Fruit fly (Drosophila melanogaster) whole organism, prepupa: Measurements from ENCODE around the gene CG10513.

ENCODE experiments used
- CG16779 ChIP-seq: fragments of 200-800 bp; sonication (Bioruptor generic); optimal IDR thresholded peaks from 3 replicates; lab custom pipeline; 2017; ENCODE audit warnings: missing biosample characterization, mild to moderate bottlenecking, missing genetic modification characterization
- CG6854 ChIP-seq: fragments of 200-800 bp; sonication (Bioruptor generic); optimal IDR thresholded peaks from 2 replicates; lab custom pipeline; 2017; ENCODE audit warnings: missing biosample characterization, mild to moderate bottlenecking, missing genetic modification characterization
- CG7368 ChIP-seq: fragments of 200-800 bp; sonication (Bioruptor generic); optimal IDR thresholded peaks from 3 replicates; lab custom pipeline; 2016; ENCODE audit warnings: missing biosample characterization, missing genetic modification characterization
- Hr39 ChIP-seq: fragments of 200-800 bp; sonication (Bioruptor generic); optimal IDR thresholded peaks from 2 replicates; lab custom pipeline; 2016; ENCODE audit warnings: missing biosample characterization, missing genetic modification characterization
- Lpt ChIP-seq: fragments of 200-800 bp; sonication (Bioruptor generic); optimal IDR thresholded peaks from 3 replicates; lab custom pipeline; 2016; ENCODE audit warnings: missing biosample characterization, missing genetic modification characterization
- OdsH ChIP-seq: fragments of 200-800 bp; sonication (Bioruptor generic); optimal IDR thresholded peaks from 3 replicates; lab custom pipeline; 2016; ENCODE audit warnings: missing biosample characterization, missing genetic modification characterization
- Sox14 ChIP-seq: fragments of 200-800 bp; sonication (Bioruptor generic); optimal IDR thresholded peaks from 3 replicates; lab custom pipeline; 2016; ENCODE audit warnings: missing biosample characterization, missing genetic modification characterization
- dsx ChIP-seq: fragments of 200-800 bp; optimal IDR thresholded peaks from 3 replicates; lab custom pipeline; 2019; ENCODE audit warnings: missing biosample characterization, mild to moderate bottlenecking, missing genetic modification characterization, moderate library complexity; ENCODE audit not compliant: poor library complexity, severe bottlenecking
- fd59A ChIP-seq: fragments of 200-800 bp; sonication (Bioruptor generic); optimal IDR thresholded peaks from 2 replicates; lab custom pipeline; 2017; ENCODE audit warnings: missing biosample characterization, mild to moderate bottlenecking, missing genetic modification characterization, missing genetic modification reagents
- fd85E ChIP-seq: fragments of 200-800 bp; sonication (Bioruptor generic); optimal IDR thresholded peaks from 3 replicates; lab custom pipeline; 2016; ENCODE audit warnings: missing biosample characterization, missing genetic modification characterization
- vri ChIP-seq: fragments of 200-800 bp; sonication (Bioruptor generic); optimal IDR thresholded peaks from 3 replicates; lab custom pipeline; 2016; ENCODE audit warnings: missing biosample characterization, mild to moderate bottlenecking, missing genetic modification characterization

dm6 chr3R:25289589-25289988 is 12.6 kb upstream of the CG10513 start, which contains the start of gene CG11893:
- no peak for TF ChIP-seq CG6854 (GFP tag; lab: Kevin White, UChicago)
- TF ChIP-seq OdsH (GFP tag; lab: Kevin White, UChicago): no peak
- no peak for TF ChIP-seq Hr39 (GFP tag; lab: Kevin White, UChicago)
- no peak for TF ChIP-seq CG16779
- no peak for TF ChIP-seq Lpt
- no peak for TF ChIP-seq Sox14
- no peak for TF ChIP-seq CG7368 (GFP tag; lab: Kevin White, UChicago)
- no peak for TF ChIP-seq dsx (GFP tag; lab: Kevin White, UChicago)
- no peak for TF ChIP-seq fd85E (GFP tag; lab: Kevin White, UChicago)
- no peak for TF ChIP-seq vri (GFP tag; lab: Kevin White, UChicago)
- TF ChIP-seq fd59A: no peak
